Fruit fly (Drosophila melanogaster): Measurements from ENCODE around the gene CtsK1.
A peak's percentile ranks its signal among the peaks of the same experiment; 100 is the strongest.

CtsK1 gene

DNA sequence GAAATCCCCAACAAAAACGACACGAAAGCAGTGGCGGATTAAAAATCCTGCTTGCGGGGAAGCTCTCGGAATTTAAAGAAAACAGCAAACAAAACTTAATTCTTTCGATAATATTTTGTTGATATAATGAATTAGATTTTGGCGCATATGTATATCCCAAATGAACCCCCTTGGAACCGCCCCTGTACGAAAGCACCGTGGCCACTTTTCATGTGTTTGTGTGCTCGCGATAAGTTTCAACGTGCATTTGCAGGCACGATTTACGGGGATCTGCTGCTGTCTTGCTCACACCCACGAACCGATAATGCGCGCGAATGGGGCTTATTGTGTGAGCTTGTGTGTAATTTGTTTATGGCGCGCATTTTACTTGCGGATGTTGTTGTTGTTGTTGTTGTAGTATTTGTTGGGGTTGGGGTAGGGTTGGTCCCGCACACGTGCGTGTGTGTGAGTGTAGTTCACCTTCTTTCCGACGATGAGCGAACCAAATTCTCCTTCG lies 11.0 kb downstream of the CtsK1 start:
- TF ChIP-seq gem (tag; optimal IDR thresholded peaks at IDR 0.05) = peak; percentile 97
- no peak for TF ChIP-seq pfk (GFP tag; optimal IDR thresholded peaks at IDR 0.05)
- peak; percentile 91 for TF ChIP-seq ara (GFP tag; IDR thresholded peaks at IDR 0.05)
- TF ChIP-seq p53 (GFP tag; optimal IDR thresholded peaks at IDR 0.05) = peak; percentile 87
- peak; percentile 83 for TF ChIP-seq CkIIα-i1 (GFP tag; IDR thresholded peaks at IDR 0.05)
- TF ChIP-seq crp (GFP tag; optimal IDR thresholded peaks at IDR 0.05) = peak in 1 of 2 experiments; percentile 63
- peak; percentile 87 for TF ChIP-seq sd (tag; optimal IDR thresholded peaks at IDR 0.05)
- peak; percentile 90 for TF ChIP-seq CG8388 (GFP tag; optimal IDR thresholded peaks at IDR 0.05)
- TF ChIP-seq CG7357 (GFP tag; IDR thresholded peaks at IDR 0.05) = peak; percentile 82
- no peak for TF ChIP-seq CG15479 (GFP tag; optimal IDR thresholded peaks at IDR 0.05)
- TF ChIP-seq ranshi (GFP tag; IDR thresholded peaks at IDR 0.05) = peak; percentile 96
- TF ChIP-seq Optix (GFP tag; IDR thresholded peaks at IDR 0.05) = peak; percentile 97
- peak; percentile 92 for TF ChIP-seq CG34376 (GFP tag; optimal IDR thresholded peaks at IDR 0.05)
- TF ChIP-seq kay (GFP tag; optimal IDR thresholded peaks at IDR 0.05) = peak; percentile 91
- peak; percentile 89 for TF ChIP-seq CG9437 (GFP tag; optimal IDR thresholded peaks at IDR 0.05)
- TF ChIP-seq luna (GFP tag; optimal IDR thresholded peaks at IDR 0.05) = peak; percentile 50
- peak; percentile 92 for TF ChIP-seq da (GFP tag; optimal IDR thresholded peaks at IDR 0.05)
- no peak for TF ChIP-seq gsb-n (tag; optimal IDR thresholded peaks at IDR 0.05)
- peak; percentile 91 for TF ChIP-seq schlank (tag; optimal IDR thresholded peaks at IDR 0.05)
- peak; percentile 94 for TF ChIP-seq CG12391 (tag; optimal IDR thresholded peaks at IDR 0.05)
- peak; percentile 81 for TF ChIP-seq CG10274 (GFP tag; optimal IDR thresholded peaks at IDR 0.05)
- peak; percentile 95 for TF ChIP-seq chn (GFP tag; optimal IDR thresholded peaks at IDR 0.05)
- peak; percentile 91 for TF ChIP-seq CG12155 (GFP tag; optimal IDR thresholded peaks at IDR 0.05)
- peak; percentile 15 for TF ChIP-seq gfzf (GFP tag; optimal IDR thresholded peaks at IDR 0.05)
- TF ChIP-seq hbn (GFP tag; IDR thresholded peaks at IDR 0.05; ENCODE audit: partially characterized antibody) = no peak
- TF ChIP-seq run (tag; optimal IDR thresholded peaks at IDR 0.05) = peak; percentile 86
- TF ChIP-seq CG6175 (GFP tag; IDR thresholded peaks at IDR 0.05) = 0 out of 3 replicates have a peak, but pooled peaks have one; percentile 40
- TF ChIP-seq Chrac-16 (GFP tag; optimal IDR thresholded peaks at IDR 0.05) = peak; percentile 94
- peak; percentile 75; the same call in 2 of the 3 replicates for TF ChIP-seq sr (GFP tag; IDR thresholded peaks at IDR 0.05)
- TF ChIP-seq CG15601 (tag; optimal IDR thresholded peaks at IDR 0.05) = peak; percentile 92
- no peak for TF ChIP-seq CG7745 (tag; optimal IDR thresholded peaks at IDR 0.05)
- peak; percentile 92 for TF ChIP-seq cg (GFP tag; optimal IDR thresholded peaks at IDR 0.05)
- no peak for TF ChIP-seq D19B (GFP tag; optimal IDR thresholded peaks at IDR 0.05)
- peak; percentile 96 for TF ChIP-seq CoRest (tag; optimal IDR thresholded peaks at IDR 0.05)
- no peak for TF ChIP-seq Dref (GFP tag; IDR thresholded peaks at IDR 0.05)
- peak; percentile 95 to 97 for TF ChIP-seq bsh (GFP tag; optimal IDR thresholded peaks at IDR 0.05)
- TF ChIP-seq CG1602 (GFP tag; optimal IDR thresholded peaks at IDR 0.05) = peak; percentile 93
- TF ChIP-seq gcm (GFP tag; optimal IDR thresholded peaks at IDR 0.05) = peak; percentile 92
- peak; percentile 95 for TF ChIP-seq CG32772 (GFP tag; IDR thresholded peaks at IDR 0.05)
- peak; percentile 93 for TF ChIP-seq nom (GFP tag; optimal IDR thresholded peaks at IDR 0.05)
- peak; percentile 67 for TF ChIP-seq dmrt11E (tag; optimal IDR thresholded peaks at IDR 0.05)
- peak; percentile 85 for TF ChIP-seq CG13775 (GFP tag; optimal IDR thresholded peaks at IDR 0.05)
- peak; percentile 95 to 96 for TF ChIP-seq Pdp1 (GFP tag; optimal IDR thresholded peaks at IDR 0.05)
- TF ChIP-seq B-H1 (GFP tag; IDR thresholded peaks at IDR 0.05) = peak; percentile 95
- TF ChIP-seq CG8281 (tag; optimal IDR thresholded peaks at IDR 0.05) = peak; percentile 85
- TF ChIP-seq CG16813 (GFP tag; IDR thresholded peaks at IDR 0.05; ENCODE audit: partially characterized antibody) = no peak
- no peak for TF ChIP-seq toy (GFP tag; IDR thresholded peaks at IDR 0.05)
- peak; percentile 78 for TF ChIP-seq gt (GFP tag; IDR thresholded peaks at IDR 0.05)
- no peak for TF ChIP-seq mld (GFP tag; IDR thresholded peaks at IDR 0.05; ENCODE audit: partially characterized antibody)

Measured in whole organism, embryonic.